Worm (Caenorhabditis elegans): Measurements from ENCODE around the gene K02D10.1.

ce11 chrIII:8785426-8785825 lies 16.1 kb downstream of the K02D10.1 start:
- TF ChIP-seq fkh-6 (tag; optimal IDR thresholded peaks at IDR 0.05) (no peak), ceh-24 (tag; optimal IDR thresholded peaks at IDR 0.05) (no peak), ceh-48 (tag; optimal IDR thresholded peaks at IDR 0.05) (no peak), hlh-8 (tag; optimal IDR thresholded peaks at IDR 0.05) (no peak), nfya-1 (tag; optimal IDR thresholded peaks at IDR 0.05) (no peak), pqm-1 (tag; optimal IDR thresholded peaks at IDR 0.05) (no peak), fkh-10 (GFP tag; optimal IDR thresholded peaks at IDR 0.05) (no peak), che-1 (tag; optimal IDR thresholded peaks at IDR 0.05) (no peak), pha-4 (tag; optimal IDR thresholded peaks at IDR 0.05) (no peak), tbx-2 (tag; optimal IDR thresholded peaks at IDR 0.05) (no peak), elt-4 (tag; optimal IDR thresholded peaks at IDR 0.05) (no peak), sox-4 (tag; optimal IDR thresholded peaks at IDR 0.05) (no peak), nhr-11 (tag; optimal IDR thresholded peaks at IDR 0.05) (no peak), ets-4 (tag; optimal IDR thresholded peaks at IDR 0.05) (no peak)
